Fruit fly (Drosophila melanogaster): ENCODE results near the gene CG14312.

Gene CG14312

DNA sequence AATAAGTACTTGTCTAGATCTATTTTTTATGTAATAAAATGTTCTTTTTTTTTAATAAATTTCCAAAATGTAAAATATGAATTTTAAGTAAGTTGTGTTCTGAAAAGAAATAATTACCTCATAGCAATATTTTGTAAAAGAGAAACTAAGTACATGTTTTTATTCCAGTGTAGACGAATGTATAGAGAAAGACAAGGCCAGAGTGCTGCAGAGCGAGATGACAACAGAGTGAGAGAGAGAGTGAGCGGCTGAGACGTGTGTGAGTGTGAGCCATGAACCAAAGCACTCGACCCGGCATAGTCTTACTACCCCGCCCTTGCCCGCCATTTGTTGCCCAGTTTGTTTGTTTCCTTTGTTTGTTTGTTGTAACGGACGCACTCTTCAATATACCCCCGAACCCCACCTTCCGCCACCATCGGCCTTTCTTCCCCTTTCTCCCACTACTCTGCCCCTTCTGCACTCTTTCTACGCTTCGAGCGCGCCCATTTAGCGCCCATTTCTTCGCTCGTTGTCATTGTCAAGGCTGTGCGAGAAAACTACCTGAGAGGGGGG is 28.1 kb upstream of the CG14312 start (continued):
- TF ChIP-seq klu (GFP tag; IDR thresholded peaks at IDR 0.05) (no peak), disco-r (GFP tag; optimal IDR thresholded peaks at IDR 0.05) (peak; percentile 5), CG6683 (GFP tag; optimal IDR thresholded peaks at IDR 0.05) (no peak), CG10431 (GFP tag; optimal IDR thresholded peaks at IDR 0.05) (peak; percentile 37), Sin3A (optimal IDR thresholded peaks at IDR 0.05) (no peak), CG12071 (GFP tag; optimal IDR thresholded peaks at IDR 0.05) (peak; percentile 79), exex (tag; optimal IDR thresholded peaks at IDR 0.05) (no peak), YL-1 (GFP tag; optimal IDR thresholded peaks at IDR 0.05) (no peak), E2f2 (GFP tag; IDR thresholded peaks at IDR 0.05) (peak; percentile 36; the same call in 1 of the 2 replicates), lov (optimal IDR thresholded peaks at IDR 0.05) (no peak), lov (GFP tag; IDR thresholded peaks at IDR 0.05) (0 out of 3 replicates have a peak, but pooled peaks have one; percentile 38), Dp (GFP tag; optimal IDR thresholded peaks at IDR 0.05) (no peak), sima (GFP tag; optimal IDR thresholded peaks at IDR 0.05) (no peak), CG11723 (GFP tag; optimal IDR thresholded peaks at IDR 0.05) (peak; percentile 71), lola (GFP tag; optimal IDR thresholded peaks at IDR 0.05) (peak in 1 of 3 experiments; percentile 88), Mes4 (GFP tag; optimal IDR thresholded peaks at IDR 0.05) (peak; percentile 50), CG16813 (GFP tag; IDR thresholded peaks at IDR 0.05; ENCODE audit: partially characterized antibody) (no peak), CG18764 (GFP tag; optimal IDR thresholded peaks at IDR 0.05) (peak; percentile 40), knrl (GFP tag; IDR thresholded peaks at IDR 0.05; ENCODE audit: partially characterized antibody) (0 out of 3 replicates have a peak, but pooled peaks have one; percentile 35), stwl (tag; optimal IDR thresholded peaks at IDR 0.05) (no peak), CG3838 (GFP tag; optimal IDR thresholded peaks at IDR 0.05) (peak; percentile 51), CG15269 (tag; optimal IDR thresholded peaks at IDR 0.05) (peak; percentile 67), Lhr (GFP tag; optimal IDR thresholded peaks at IDR 0.05) (peak; percentile 58), GATAe (GFP tag; conservative IDR thresholded peaks at IDR 0.05) (no peak), HLHmδ (GFP tag; optimal IDR thresholded peaks at IDR 0.05) (peak; percentile 91), tio (GFP tag; optimal IDR thresholded peaks at IDR 0.05) (peak; percentile 62), CG14050 (GFP tag; IDR thresholded peaks at IDR 0.05) (no peak), mirr (GFP tag; optimal IDR thresholded peaks at IDR 0.05) (peak; percentile 80), ken (GFP tag; IDR thresholded peaks at IDR 0.05) (peak; percentile 80), CG15601 (tag; optimal IDR thresholded peaks at IDR 0.05) (peak; percentile 64), pita (GFP tag; optimal IDR thresholded peaks at IDR 0.05) (no peak), fru (optimal IDR thresholded peaks at IDR 0.05) (no peak), Oli (tag; optimal IDR thresholded peaks at IDR 0.05) (no peak), Ada2b (GFP tag; IDR thresholded peaks at IDR 0.05) (peak; percentile 14), sna (GFP tag; IDR thresholded peaks at IDR 0.05; ENCODE audit: partially characterized antibody) (no peak), CG8089 (GFP tag; optimal IDR thresholded peaks at IDR 0.05) (peak; percentile 52), CG2202 (tag; optimal IDR thresholded peaks at IDR 0.05) (peak; percentile 76), CG16815 (GFP tag; optimal IDR thresholded peaks at IDR 0.05) (peak; percentile 44), run (tag; optimal IDR thresholded peaks at IDR 0.05) (peak; percentile 9), CG1792 (GFP tag; optimal IDR thresholded peaks at IDR 0.05) (peak; percentile 50), zfh1 (GFP tag; IDR thresholded peaks at IDR 0.05) (peak; percentile 80), Stat92E (GFP tag; optimal IDR thresholded peaks at IDR 0.05) (no peak), cato (GFP tag; optimal IDR thresholded peaks at IDR 0.05; ENCODE audit: borderline replicate concordance) (no peak), CG32772 (GFP tag; IDR thresholded peaks at IDR 0.05) (0 out of 2 replicates have a peak, but pooled peaks have one; percentile 16), HmgZ (tag; optimal IDR thresholded peaks at IDR 0.05) (peak; percentile 37), z (GFP tag; IDR thresholded peaks at IDR 0.05) (peak; percentile 98), D19B (GFP tag; optimal IDR thresholded peaks at IDR 0.05) (no peak), btn (GFP tag; optimal IDR thresholded peaks at IDR 0.05) (no peak), ttk (GFP tag; IDR thresholded peaks at IDR 0.05) (peak; percentile 83), H2.0 (GFP tag; IDR thresholded peaks at IDR 0.05) (0 out of 2 replicates have a peak, but pooled peaks have one; percentile 16)
